Fruit fly (Drosophila melanogaster) whole organism, embryonic: ENCODE measurements around the gene CG14840.

Experiments used
- Awh ChIP-seq: fragments of 200-800 bp; sonication (Bioruptor generic); IDR thresholded peaks from 2 replicates; pipeline ENCODE4, ENCODE4 v1.3.6; 2022; ENCODE audit warnings: missing biosample characterization, missing genetic modification characterization
- BtbVII ChIP-seq: fragments of 200-800 bp; sonication (Bioruptor generic); optimal IDR thresholded peaks from 3 replicates; lab custom pipeline; 2017; ENCODE audit warnings: missing biosample characterization, mild to moderate bottlenecking, missing genetic modification characterization
- CG11093 ChIP-seq: fragments of 200-800 bp; sonication (Bioruptor generic); IDR thresholded peaks from 3 replicates; pipeline ENCODE4 v1.3.6; 2022; ENCODE audit warnings: missing biosample characterization, missing genetic modification characterization
- CG12104 ChIP-seq: fragments of 200-800 bp; sonication (Bioruptor generic); optimal IDR thresholded peaks from 3 replicates; lab custom pipeline; 2016; ENCODE audit warnings: missing biosample characterization, missing genetic modification characterization
- CG1233 ChIP-seq: fragments of 200-800 bp; sonication (Bioruptor generic); optimal IDR thresholded peaks from 4 replicates; lab custom pipeline; 2018; ENCODE audit warnings: missing biosample characterization, mild to moderate bottlenecking, missing genetic modification characterization
- CG14014 ChIP-seq: fragments of 200-800 bp; sonication (Bioruptor generic); IDR thresholded peaks from 2 replicates; pipeline ENCODE4 v1.3.6; 2022; ENCODE audit warnings: missing biosample characterization, missing genetic modification characterization
- CG14965 ChIP-seq: fragments of 200-800 bp; sonication (Bioruptor generic); optimal IDR thresholded peaks from 2 replicates; lab custom pipeline; 2016; ENCODE audit warnings: missing biosample characterization, missing genetic modification characterization, borderline replicate concordance
- CG15011 ChIP-seq: fragments of 200-800 bp; sonication (Bioruptor generic); optimal IDR thresholded peaks from 3 replicates; lab custom pipeline; 2018; ENCODE audit warnings: missing biosample characterization, mild to moderate bottlenecking, missing genetic modification characterization
- CG17186 ChIP-seq: fragments of 200-800 bp; sonication (Bioruptor generic); optimal IDR thresholded peaks from 3 replicates; lab custom pipeline; 2017; ENCODE audit warnings: missing biosample characterization, missing genetic modification reagents, missing genetic modification characterization
- CG1792 ChIP-seq: fragments of 200-800 bp; sonication (Bioruptor generic); optimal IDR thresholded peaks from 2 replicates; lab custom pipeline; 2016; ENCODE audit warnings: missing biosample characterization, missing genetic modification characterization
- CG2199 ChIP-seq: fragments of 200-800 bp; sonication (Bioruptor generic); IDR thresholded peaks from 3 replicates; pipeline ENCODE4 v1.3.6; 2022; ENCODE audit warnings: missing biosample characterization, missing genetic modification characterization
- CG31365 ChIP-seq: fragments of 200-800 bp; sonication (Bioruptor generic); optimal IDR thresholded peaks from 2 replicates; lab custom pipeline; 2018; ENCODE audit warnings: missing biosample characterization, mild to moderate bottlenecking, missing genetic modification characterization
- CG4854 ChIP-seq: fragments of 200-800 bp; sonication (Bioruptor generic); optimal IDR thresholded peaks from 2 replicates; lab custom pipeline; 2016; ENCODE audit warnings: missing biosample characterization, missing genetic modification characterization, inconsistent platforms
- CG5180 ChIP-seq: fragments of 200-800 bp; sonication (Bioruptor generic); optimal IDR thresholded peaks from 3 replicates; lab custom pipeline; 2017; ENCODE audit warnings: missing biosample characterization, missing genetic modification characterization, mild to moderate bottlenecking, moderate library complexity, missing genetic modification reagents
- CG6175 ChIP-seq: fragments of 200-800 bp; sonication (Bioruptor generic); IDR thresholded peaks from 3 replicates; pipeline ENCODE4 v1.3.6; 2022; ENCODE audit warnings: missing biosample characterization, missing genetic modification characterization
- CG6683 ChIP-seq: fragments of 200-800 bp; sonication (Bioruptor generic); optimal IDR thresholded peaks from 2 replicates; lab custom pipeline; 2017; ENCODE audit warnings: missing biosample characterization, mild to moderate bottlenecking, missing genetic modification characterization, missing genetic modification reagents
- D19A ChIP-seq: fragments of 200-800 bp; optimal IDR thresholded peaks from 3 replicates; lab custom pipeline; 2019; ENCODE audit warnings: missing biosample characterization, mild to moderate bottlenecking, missing genetic modification characterization, moderate library complexity
- Dbx ChIP-seq: fragments of 200-800 bp; sonication (Bioruptor generic); IDR thresholded peaks from 3 replicates; pipeline ENCODE4 v1.3.6; 2022; ENCODE audit warnings: missing biosample characterization, missing genetic modification characterization
- Fer1 ChIP-seq: fragments of 200-800 bp; sonication (Bioruptor generic); optimal IDR thresholded peaks from 2 replicates; lab custom pipeline; 2017; ENCODE audit warnings: missing biosample characterization, mild to moderate bottlenecking, missing genetic modification characterization
- HLH4C ChIP-seq: fragments of 200-800 bp; sonication (Bioruptor generic); IDR thresholded peaks from 3 replicates; pipeline ENCODE4 v1.3.6; 2022; ENCODE audit warnings: missing biosample characterization, missing genetic modification characterization; ENCODE audit not compliant: partially characterized antibody
- Hmx ChIP-seq: fragments of 200-800 bp; sonication (Bioruptor generic); optimal IDR thresholded peaks from 2 replicates; lab custom pipeline; 2016; ENCODE audit warnings: missing biosample characterization, missing genetic modification characterization
- Jarid2 ChIP-seq: fragments of 200-800 bp; sonication (Bioruptor generic); optimal IDR thresholded peaks from 3 replicates; lab custom pipeline; 2017; ENCODE audit warnings: mild to moderate bottlenecking, missing biosample characterization, missing genetic modification reagents, missing genetic modification characterization
- MTF-1 ChIP-seq: fragments of 200-800 bp; sonication (Bioruptor generic); optimal IDR thresholded peaks from 2 replicates; lab custom pipeline; 2018; ENCODE audit warnings: missing biosample characterization, mild to moderate bottlenecking, missing genetic modification characterization, borderline replicate concordance
- NC2α ChIP-seq: fragments of 200-800 bp; sonication (Bioruptor generic); optimal IDR thresholded peaks from 2 replicates; lab custom pipeline; 2016; ENCODE audit warnings: missing biosample characterization, missing genetic modification characterization
- Scr ChIP-seq: fragments of 200-800 bp; sonication (Bioruptor generic); IDR thresholded peaks from 2 replicates; pipeline ENCODE4 v1.3.6; 2022; ENCODE audit warnings: missing biosample characterization, missing genetic modification characterization; ENCODE audit not compliant: partially characterized antibody
- TFAM ChIP-seq: fragments of 200-800 bp; sonication (Bioruptor generic); optimal IDR thresholded peaks from 2 replicates; lab custom pipeline; 2017; ENCODE audit warnings: missing biosample characterization, missing genetic modification characterization, inconsistent platforms
- ara ChIP-seq: fragments of 200-800 bp; sonication (Bioruptor generic); IDR thresholded peaks from 2 replicates; pipeline ENCODE4 v1.3.6; 2022; ENCODE audit warnings: missing biosample characterization, missing genetic modification characterization
- caup ChIP-seq: fragments of 200-800 bp; sonication (Bioruptor generic); optimal IDR thresholded peaks from 3 replicates; lab custom pipeline; 2017; ENCODE audit warnings: missing biosample characterization, mild to moderate bottlenecking, missing genetic modification characterization, moderate library complexity; ENCODE audit not compliant: severe bottlenecking
- chinmo ChIP-seq: fragments of 200-800 bp; sonication (Bioruptor generic); IDR thresholded peaks from 4 replicates; pipeline ENCODE4 v1.3.6; 2022; ENCODE audit warnings: missing biosample characterization, missing genetic modification characterization; ENCODE audit not compliant: partially characterized antibody
- chm ChIP-seq: fragments of 200-800 bp; sonication (Bioruptor generic); IDR thresholded peaks from 2 replicates; pipeline ENCODE4 v1.3.6; 2022; ENCODE audit warnings: missing biosample characterization, missing genetic modification characterization
- disco-r ChIP-seq: fragments of 200-800 bp; sonication (Bioruptor generic); optimal IDR thresholded peaks from 2 replicates; lab custom pipeline; 2016; ENCODE audit warnings: missing biosample characterization, missing genetic modification characterization
- ems ChIP-seq: fragments of 200-800 bp; sonication (Bioruptor generic); optimal IDR thresholded peaks from 3 replicates; lab custom pipeline; 2016; ENCODE audit warnings: missing biosample characterization, missing genetic modification characterization
- esg ChIP-seq: fragments of 200-800 bp; sonication (Bioruptor generic); conservative IDR thresholded peaks from 2 replicates; pipeline ENCODE4 v1.3.6; 2022; ENCODE audit warnings: missing biosample characterization, missing genetic modification characterization
- insv ChIP-seq, 2 experiments: fragments of 200-800 bp; sonication (Bioruptor generic); optimal IDR thresholded peaks; 3 replicates each; lab custom pipeline; 2016 to 2018; ENCODE audit warnings: missing biosample characterization in 2 of 2, missing genetic modification characterization in 2 of 2
- jigr1 ChIP-seq: fragments of 200-800 bp; sonication (Bioruptor generic); IDR thresholded peaks from 3 replicates; pipeline ENCODE4 v1.3.6; 2022; ENCODE audit warnings: missing biosample characterization, missing genetic modification characterization
- kay ChIP-seq: fragments of 200-800 bp; sonication (Bioruptor generic); optimal IDR thresholded peaks from 2 replicates; lab custom pipeline; 2016; ENCODE audit warnings: missing biosample characterization, missing genetic modification characterization
- lmd ChIP-seq: fragments of 200-800 bp; sonication (Bioruptor generic); IDR thresholded peaks from 2 replicates; pipeline ENCODE4 v1.3.6; 2022; ENCODE audit warnings: missing biosample characterization, missing genetic modification characterization
- maf-S ChIP-seq: fragments of 200-800 bp; sonication (Bioruptor generic); optimal IDR thresholded peaks from 2 replicates; lab custom pipeline; 2016; ENCODE audit warnings: missing biosample characterization, missing genetic modification characterization
- oc ChIP-seq: fragments of 200-800 bp; sonication (Bioruptor generic); optimal IDR thresholded peaks from 2 replicates; lab custom pipeline; 2018; ENCODE audit warnings: missing biosample characterization, mild to moderate bottlenecking, missing genetic modification characterization, moderate library complexity
- odd ChIP-seq: fragments of 200-800 bp; sonication (Bioruptor generic); optimal IDR thresholded peaks from 2 replicates; lab custom pipeline; 2017; ENCODE audit warnings: missing biosample characterization, mild to moderate bottlenecking, missing genetic modification characterization
- pb ChIP-seq: fragments of 200-800 bp; sonication (Bioruptor generic); optimal IDR thresholded peaks from 3 replicates; lab custom pipeline; 2016; ENCODE audit warnings: missing biosample characterization, missing genetic modification characterization
- pros ChIP-seq: fragments of 200-800 bp; sonication (Bioruptor generic); optimal IDR thresholded peaks from 3 replicates; lab custom pipeline; 2019; ENCODE audit warnings: missing biosample characterization, mild to moderate bottlenecking, missing genetic modification characterization, moderate library complexity
- sc ChIP-seq, 3 experiments: fragments of >200 bp in 2 of 3; fragments of 200-800 bp in 1 of 3; sonication (Bioruptor generic) in 1 of 3; optimal IDR thresholded peaks; 2 replicates in 2 of 3; 3 replicates in 1 of 3; lab custom pipeline; 2017; ENCODE audit warnings: mild to moderate bottlenecking in 1 of 3, missing biosample characterization in 1 of 3, missing genetic modification characterization in 1 of 3, missing genetic modification reagents in 1 of 3
- sens ChIP-seq: fragments of 200-800 bp; sonication (Bioruptor generic); peaks from one replicate; lab custom pipeline; 2016; ENCODE audit warnings: missing biosample characterization, missing genetic modification characterization
- sens-2 ChIP-seq: fragments of 200-800 bp; sonication (Bioruptor generic); IDR thresholded peaks from 2 replicates; pipeline ENCODE4 v1.3.6; 2022; ENCODE audit warnings: missing biosample characterization, missing genetic modification characterization
- sima ChIP-seq: fragments of 200-800 bp; sonication (Bioruptor generic); optimal IDR thresholded peaks from 2 replicates; lab custom pipeline; 2016; ENCODE audit warnings: missing biosample characterization, missing genetic modification characterization
- sob ChIP-seq: fragments of 200-800 bp; sonication (Bioruptor generic); IDR thresholded peaks from 2 replicates; pipeline ENCODE4 v1.3.6; 2022; ENCODE audit warnings: missing biosample characterization, missing genetic modification characterization
- ssp ChIP-seq: fragments of 200-800 bp; sonication (Bioruptor generic); IDR thresholded peaks from 2 replicates; pipeline ENCODE4 v1.3.6; 2022; ENCODE audit warnings: missing biosample characterization, missing genetic modification characterization
- vvl ChIP-seq: fragments of 200-800 bp; sonication (Bioruptor generic); IDR thresholded peaks from 2 replicates; pipeline ENCODE4 v1.3.6; 2022; ENCODE audit warnings: missing biosample characterization, missing genetic modification characterization

The CG14840 gene

DNA sequence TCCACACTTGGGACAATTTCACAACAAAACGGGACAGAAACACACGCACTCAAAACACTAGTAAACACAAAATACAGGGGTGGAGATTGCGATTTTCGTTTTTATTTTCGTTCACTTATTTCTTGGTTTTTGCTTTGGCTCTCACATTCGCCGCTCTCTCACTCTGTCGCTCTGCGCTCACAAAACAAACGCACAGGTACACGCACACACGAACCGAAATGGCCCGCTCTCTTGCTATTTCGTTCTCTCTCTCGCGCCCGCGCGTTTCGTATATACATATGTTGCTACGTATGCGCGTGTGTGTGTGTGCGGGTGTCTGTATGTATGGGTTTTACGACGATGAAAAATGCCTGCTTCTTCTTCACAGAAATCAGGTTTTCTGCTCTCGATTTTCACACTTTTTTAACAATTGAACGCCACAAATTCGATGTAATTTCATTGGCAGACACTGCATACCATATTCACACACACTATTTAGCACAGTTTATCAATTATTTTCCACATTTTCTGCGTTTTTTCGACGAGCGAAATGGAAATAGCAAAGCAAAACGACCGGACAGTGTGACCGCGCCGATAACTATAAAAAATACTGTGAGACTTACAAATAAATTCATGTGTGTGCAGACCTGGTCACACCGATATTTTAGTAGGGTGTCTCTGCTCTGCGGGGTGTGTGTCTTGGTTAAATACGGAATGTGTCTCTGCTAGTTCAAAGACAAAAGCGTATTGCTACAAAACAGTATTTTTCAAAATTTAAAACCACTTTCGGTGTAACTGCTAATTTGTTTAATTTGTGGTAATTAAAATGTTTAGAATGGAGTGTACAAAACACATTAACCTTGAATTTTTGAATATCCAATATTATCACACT, 25.5 kb upstream of the CG14840 start, which contains the start of gene trx (continued):
- TF ChIP-seq kay (GFP tag; lab: Kevin White, UChicago) (no peak), odd (GFP tag; lab: Kevin White, UChicago) (no peak), sens-2 (GFP tag; lab: Robert Waterston, UW) (no peak), Dbx (no peak), CG14014 (GFP tag; lab: Robert Waterston, UW) (no peak), sc (optimal IDR thresholded peaks at IDR 0.05; lab: Kevin White, UChicago) (no peak), sc (GFP tag; optimal IDR thresholded peaks at IDR 0.05; lab: Kevin White, UChicago) (no peak), CG1792 (no peak), CG1233 (GFP tag; lab: Kevin White, UChicago) (no peak), CG14965 (GFP tag; lab: Kevin White, UChicago) (no peak), ssp (GFP tag; lab: Robert Waterston, UW) (no peak), D19A (no peak), CG12104 (GFP tag; lab: Kevin White, UChicago) (no peak), TFAM (GFP tag; lab: Kevin White, UChicago) (no peak), NC2α (GFP tag; lab: Kevin White, UChicago) (no peak), sob (GFP tag; lab: Robert Waterston, UW) (no peak), insv (GFP tag; optimal IDR thresholded peaks at IDR 0.05; lab: Kevin White, UChicago) (peak in 1 of 2 experiments; percentile 50), Awh (GFP tag; lab: Robert Waterston, UW) (no peak), MTF-1 (no peak), chm (GFP tag; lab: Robert Waterston, UW) (no peak), CG11093 (GFP tag; lab: Robert Waterston, UW) (no peak), ems (no peak), Hmx (GFP tag; lab: Kevin White, UChicago) (no peak), ara (GFP tag; lab: Robert Waterston, UW) (no peak), CG31365 (tag; lab: Kevin White, UChicago) (no peak), BtbVII (GFP tag; lab: Kevin White, UChicago) (no peak), sens (GFP tag; lab: Kevin White, UChicago) (peak; percentile 80), oc (tag; lab: Kevin White, UChicago) (no peak), esg (GFP tag; lab: Robert Waterston, UW) (no peak), caup (GFP tag; lab: Kevin White, UChicago) (no peak), CG6683 (no peak), Jarid2 (GFP tag; lab: Kevin White, UChicago) (peak; percentile 72), jigr1 (GFP tag; lab: Robert Waterston, UW) (no peak), CG2199 (GFP tag; lab: Robert Waterston, UW) (no peak), CG4854 (GFP tag; lab: Kevin White, UChicago) (no peak), maf-S (GFP tag; lab: Kevin White, UChicago) (no peak), CG17186 (GFP tag; lab: Kevin White, UChicago) (peak; percentile 22), pb (no peak), vvl (GFP tag; lab: Robert Waterston, UW) (no peak), disco-r (GFP tag; lab: Kevin White, UChicago) (no peak), CG5180 (GFP tag; lab: Kevin White, UChicago) (no peak), CG6175 (GFP tag; lab: Robert Waterston, UW) (no peak), HLH4C (GFP tag; lab: Robert Waterston, UW) (no peak), CG15011 (GFP tag; lab: Kevin White, UChicago) (no peak), pros (GFP tag; lab: Kevin White, UChicago) (peak; percentile 61), Scr (GFP tag; lab: Robert Waterston, UW) (no peak), sima (no peak), Fer1 (GFP tag; lab: Kevin White, UChicago) (peak; percentile 10), chinmo (GFP tag; lab: Robert Waterston, UW) (no peak), lmd (GFP tag; lab: Robert Waterston, UW) (no peak)
